Fruit fly (Drosophila melanogaster) whole organism, embryonic: ENCODE measurements around the gene CG43448.
A peak's percentile ranks its signal among the peaks of the same experiment; 100 is the strongest.

Experiments
- Antp ChIP-seq: fragments of 200-800 bp; sonication (Bioruptor generic); optimal IDR thresholded peaks from 3 replicates; lab custom pipeline; 2016; ENCODE audit warnings: missing biosample characterization, missing genetic modification characterization
- Asciz ChIP-seq: fragments of 200-800 bp; sonication (Bioruptor generic); optimal IDR thresholded peaks from 2 replicates; lab custom pipeline; 2017; ENCODE audit warnings: missing biosample characterization, mild to moderate bottlenecking, missing genetic modification characterization, missing genetic modification reagents
- Awh ChIP-seq: fragments of 200-800 bp; sonication (Bioruptor generic); IDR thresholded peaks from 2 replicates; pipeline ENCODE4, ENCODE4 v1.3.6; 2022; ENCODE audit warnings: missing biosample characterization, missing genetic modification characterization
- BEAF-32 ChIP-seq: fragments of 200-800 bp; sonication (Bioruptor generic); optimal IDR thresholded peaks from 3 replicates; lab custom pipeline; 2017; ENCODE audit warnings: missing biosample characterization, missing genetic modification characterization, mild to moderate bottlenecking, moderate library complexity, missing genetic modification reagents
- CG10209 ChIP-seq: fragments of 200-800 bp; sonication (Bioruptor generic); optimal IDR thresholded peaks from 3 replicates; lab custom pipeline; 2017; ENCODE audit warnings: missing biosample characterization, mild to moderate bottlenecking, missing genetic modification characterization, missing genetic modification reagents
- CG12236 ChIP-seq: fragments of 200-800 bp; sonication (Bioruptor generic); optimal IDR thresholded peaks from 2 replicates; lab custom pipeline; 2016; ENCODE audit warnings: missing biosample characterization, missing genetic modification characterization
- CG12744 ChIP-seq: fragments of 200-800 bp; sonication (Bioruptor generic); optimal IDR thresholded peaks from 2 replicates; lab custom pipeline; 2016; ENCODE audit warnings: missing biosample characterization, missing genetic modification characterization
- CG13624 ChIP-seq: fragments of 200-800 bp; sonication (Bioruptor generic); optimal IDR thresholded peaks from 2 replicates; lab custom pipeline; 2016; ENCODE audit warnings: missing biosample characterization, missing genetic modification characterization
- CG14014 ChIP-seq: fragments of 200-800 bp; sonication (Bioruptor generic); IDR thresholded peaks from 2 replicates; pipeline ENCODE4 v1.3.6; 2022; ENCODE audit warnings: missing biosample characterization, missing genetic modification characterization
- CG14667 ChIP-seq: fragments of 200-800 bp; sonication (Bioruptor generic); IDR thresholded peaks from 2 replicates; pipeline ENCODE4 v1.3.6; 2022; ENCODE audit warnings: missing biosample characterization, missing genetic modification characterization
- CG14860 ChIP-seq: fragments of 200-800 bp; sonication (Bioruptor generic); IDR thresholded peaks from 3 replicates; pipeline ENCODE4 v1.3.6; 2022; ENCODE audit warnings: missing biosample characterization, missing genetic modification characterization; ENCODE audit not compliant: partially characterized antibody
- CG18619 ChIP-seq: fragments of 200-800 bp; sonication (Bioruptor generic); optimal IDR thresholded peaks from 3 replicates; lab custom pipeline; 2017; ENCODE audit warnings: missing biosample characterization, mild to moderate bottlenecking, missing genetic modification characterization
- CG18764 ChIP-seq: fragments of 200-800 bp; sonication (Bioruptor generic); optimal IDR thresholded peaks from 3 replicates; lab custom pipeline; 2016; ENCODE audit warnings: missing biosample characterization, missing genetic modification characterization
- CG30431 ChIP-seq: fragments of 200-800 bp; sonication (Bioruptor generic); optimal IDR thresholded peaks from 2 replicates; lab custom pipeline; 2017; ENCODE audit warnings: missing biosample characterization, missing genetic modification characterization
- CG32532 ChIP-seq: fragments of 200-800 bp; sonication (Bioruptor generic); IDR thresholded peaks from 2 replicates; pipeline ENCODE4 v1.3.6; 2022; ENCODE audit warnings: missing biosample characterization, missing genetic modification characterization
- CG34376 ChIP-seq: fragments of 200-800 bp; sonication (Bioruptor generic); optimal IDR thresholded peaks from 2 replicates; lab custom pipeline; 2018; ENCODE audit warnings: missing biosample characterization, mild to moderate bottlenecking, missing genetic modification characterization
- CG4854 ChIP-seq: fragments of 200-800 bp; sonication (Bioruptor generic); optimal IDR thresholded peaks from 2 replicates; lab custom pipeline; 2016; ENCODE audit warnings: missing biosample characterization, missing genetic modification characterization, inconsistent platforms
- CG6654 ChIP-seq: fragments of 200-800 bp; sonication (Bioruptor generic); optimal IDR thresholded peaks from 2 replicates; lab custom pipeline; 2017; ENCODE audit warnings: missing biosample characterization, mild to moderate bottlenecking, missing genetic modification characterization
- CG7372 ChIP-seq: fragments of 200-800 bp; sonication (Bioruptor generic); IDR thresholded peaks from 2 replicates; pipeline ENCODE4 v1.3.6; 2022; ENCODE audit warnings: missing biosample characterization, missing genetic modification characterization
- CG9609 ChIP-seq: fragments of 200-800 bp; sonication (Bioruptor generic); optimal IDR thresholded peaks from 3 replicates; lab custom pipeline; 2016; ENCODE audit warnings: missing biosample characterization, missing genetic modification characterization
- CG9817 ChIP-seq: fragments of 200-800 bp; sonication (Bioruptor generic); optimal IDR thresholded peaks from 2 replicates; lab custom pipeline; 2018; ENCODE audit warnings: missing biosample characterization, mild to moderate bottlenecking, missing genetic modification characterization, moderate library complexity
- CrebB ChIP-seq: fragments of 200-800 bp; sonication (Bioruptor generic); optimal IDR thresholded peaks from 3 replicates; lab custom pipeline; 2018; ENCODE audit warnings: missing biosample characterization, mild to moderate bottlenecking, missing genetic modification characterization
- D19B ChIP-seq: fragments of 200-800 bp; sonication (Bioruptor generic); optimal IDR thresholded peaks from 2 replicates; lab custom pipeline; 2017; ENCODE audit warnings: missing biosample characterization, mild to moderate bottlenecking, missing genetic modification characterization
- Deaf1 ChIP-seq: fragments of 200-800 bp; optimal IDR thresholded peaks from 3 replicates; lab custom pipeline; 2019; ENCODE audit warnings: missing biosample characterization, mild to moderate bottlenecking, missing genetic modification characterization, moderate library complexity
- Dp ChIP-seq: fragments of 200-800 bp; sonication (Bioruptor generic); optimal IDR thresholded peaks from 2 replicates; lab custom pipeline; 2018; ENCODE audit warnings: missing biosample characterization, mild to moderate bottlenecking, missing genetic modification characterization, moderate library complexity
- Ets97D ChIP-seq: fragments of 200-800 bp; sonication (Bioruptor generic); optimal IDR thresholded peaks from 3 replicates; lab custom pipeline; 2016; ENCODE audit warnings: missing biosample characterization, missing genetic modification characterization
- Lpt ChIP-seq: fragments of >200 bp; optimal IDR thresholded peaks from 2 replicates; lab custom pipeline; 2018; ENCODE audit warnings: missing biosample characterization, missing genetic modification characterization
- Max ChIP-seq: fragments of 200-800 bp; sonication (Bioruptor generic); optimal IDR thresholded peaks from 2 replicates; lab custom pipeline; 2016; ENCODE audit warnings: missing biosample characterization, mild to moderate bottlenecking, missing genetic modification characterization
- Med ChIP-seq: fragments of 200-800 bp; sonication (Bioruptor generic); peaks from one replicate; lab custom pipeline; 2016; ENCODE audit warnings: missing biosample characterization, missing genetic modification characterization, mild to moderate bottlenecking, inconsistent platforms, moderate library complexity
- NFAT ChIP-seq: fragments of 200-800 bp; sonication (Bioruptor generic); IDR thresholded peaks from 2 replicates; pipeline ENCODE4 v1.3.6; 2022; ENCODE audit warnings: missing biosample characterization, missing genetic modification characterization
- Pdp1 ChIP-seq, 2 experiments: fragments of 200-800 bp; sonication (Bioruptor generic); optimal IDR thresholded peaks; 3 replicates each; lab custom pipeline; 2016; ENCODE audit warnings: missing biosample characterization in 2 of 2, missing genetic modification characterization in 2 of 2, mild to moderate bottlenecking in 1 of 2, moderate library complexity in 1 of 2
- Side ChIP-seq: fragments of 200-800 bp; sonication (Bioruptor generic); optimal IDR thresholded peaks from 2 replicates; lab custom pipeline; 2016; ENCODE audit warnings: missing biosample characterization, missing genetic modification characterization
- Vsx1 ChIP-seq: fragments of 200-800 bp; sonication (Bioruptor generic); optimal IDR thresholded peaks from 2 replicates; lab custom pipeline; 2017; ENCODE audit warnings: missing biosample characterization, mild to moderate bottlenecking, missing genetic modification characterization, missing genetic modification reagents
- ab ChIP-seq: fragments of 200-800 bp; sonication (Bioruptor generic); optimal IDR thresholded peaks from 2 replicates; lab custom pipeline; 2016; ENCODE audit warnings: missing biosample characterization, missing genetic modification characterization
- crc ChIP-seq: fragments of 200-800 bp; sonication (Bioruptor generic); optimal IDR thresholded peaks from 2 replicates; lab custom pipeline; 2016; ENCODE audit warnings: missing biosample characterization, missing genetic modification characterization
- danr ChIP-seq: fragments of 200-800 bp; sonication (Bioruptor generic); IDR thresholded peaks from 2 replicates; pipeline ENCODE4 v1.3.6; 2022; ENCODE audit warnings: missing biosample characterization, missing genetic modification characterization
- disco-r ChIP-seq: fragments of 200-800 bp; sonication (Bioruptor generic); optimal IDR thresholded peaks from 2 replicates; lab custom pipeline; 2016; ENCODE audit warnings: missing biosample characterization, missing genetic modification characterization
- dpn ChIP-seq, 2 experiments: fragments of 200-800 bp; sonication (Bioruptor generic); optimal IDR thresholded peaks; 3 replicates each; lab custom pipeline; 2016; ENCODE audit warnings: missing biosample characterization in 2 of 2, missing genetic modification characterization in 2 of 2
- ewg ChIP-seq: fragments of 200-800 bp; sonication (Bioruptor generic); optimal IDR thresholded peaks from 3 replicates; lab custom pipeline; 2017; ENCODE audit warnings: mild to moderate bottlenecking, missing biosample characterization, missing genetic modification reagents, missing genetic modification characterization
- hth ChIP-seq: fragments of >200 bp; optimal IDR thresholded peaks from 2 replicates; lab custom pipeline; 2017; ENCODE audit warnings: inconsistent platforms
- kah ChIP-seq: fragments of 200-800 bp; sonication (Bioruptor generic); optimal IDR thresholded peaks from 2 replicates; lab custom pipeline; 2018; ENCODE audit warnings: missing biosample characterization, mild to moderate bottlenecking, missing genetic modification characterization
- luna ChIP-seq: fragments of 200-800 bp; sonication (Bioruptor generic); optimal IDR thresholded peaks from 2 replicates; lab custom pipeline; 2016; ENCODE audit warnings: missing biosample characterization, missing genetic modification characterization
- mam ChIP-seq: fragments of 200-800 bp; sonication (Bioruptor generic); optimal IDR thresholded peaks from 3 replicates; lab custom pipeline; 2016; ENCODE audit warnings: missing biosample characterization, missing genetic modification characterization
- mld ChIP-seq: fragments of 200-800 bp; sonication (Bioruptor generic); IDR thresholded peaks from 3 replicates; pipeline ENCODE4 v1.3.6; 2022; ENCODE audit warnings: missing biosample characterization, missing genetic modification characterization; ENCODE audit not compliant: partially characterized antibody
- rib ChIP-seq: fragments of 200-800 bp; sonication (Bioruptor generic); IDR thresholded peaks from 2 replicates; pipeline ENCODE4 v1.3.6; 2022; ENCODE audit warnings: missing biosample characterization, missing genetic modification characterization
- slbo ChIP-seq: fragments of 200-800 bp; sonication (Bioruptor generic); IDR thresholded peaks from 2 replicates; pipeline ENCODE4 v1.3.6; 2022; ENCODE audit warnings: missing biosample characterization, missing genetic modification characterization
- tna ChIP-seq: fragments of 200-800 bp; sonication (Bioruptor generic); IDR thresholded peaks from 2 replicates; pipeline ENCODE4 v1.3.6; 2022; ENCODE audit warnings: missing biosample characterization, missing genetic modification characterization; ENCODE audit not compliant: partially characterized antibody
- tx ChIP-seq: fragments of 200-800 bp; sonication (Bioruptor generic); optimal IDR thresholded peaks from 2 replicates; lab custom pipeline; 2016; ENCODE audit warnings: missing biosample characterization, missing genetic modification characterization
- unc-4 ChIP-seq: fragments of 200-800 bp; sonication (Bioruptor generic); IDR thresholded peaks from 2 replicates; pipeline ENCODE4 v1.3.6; 2022; ENCODE audit warnings: missing biosample characterization, missing genetic modification characterization; ENCODE audit not compliant: partially characterized antibody
- vfl ChIP-seq: fragments of 200-800 bp; sonication (Bioruptor generic); optimal IDR thresholded peaks from 2 replicates; lab custom pipeline; 2016; ENCODE audit warnings: missing biosample characterization, missing genetic modification characterization
- zen2 ChIP-seq: fragments of 200-800 bp; sonication (Bioruptor generic); IDR thresholded peaks from 3 replicates; pipeline ENCODE4 v1.3.6; 2022; ENCODE audit warnings: missing biosample characterization, missing genetic modification characterization; ENCODE audit not compliant: partially characterized antibody
- zfh2 ChIP-seq: fragments of 200-800 bp; sonication (Bioruptor generic); optimal IDR thresholded peaks from 2 replicates; lab custom pipeline; 2016; ENCODE audit warnings: missing biosample characterization, missing genetic modification characterization

Gene CG43448

dm6 chr3R:30198793-30199192 lies 38.7 kb downstream of the CG43448 start (continued):
- TF ChIP-seq Antp (GFP tag; lab: Kevin White, UChicago): no peak
- TF ChIP-seq tna (GFP tag; lab: Robert Waterston, UW): no peak
- TF ChIP-seq CG4854: no peak
- TF ChIP-seq Deaf1 (tag; lab: Kevin White, UChicago): no peak
- peak; percentile 27 for TF ChIP-seq Vsx1 (GFP tag; lab: Kevin White, UChicago)
- no peak for TF ChIP-seq dpn (GFP tag; optimal IDR thresholded peaks at IDR 0.05; lab: Kevin White, UChicago)
- no peak for TF ChIP-seq Max (GFP tag; lab: Kevin White, UChicago)
- TF ChIP-seq Awh (GFP tag; lab: Robert Waterston, UW): no peak
- no peak for TF ChIP-seq CG9609 (GFP tag; lab: Kevin White, UChicago)
- TF ChIP-seq vfl: no peak
- TF ChIP-seq CG30431: no peak
- no peak for TF ChIP-seq crc (GFP tag; lab: Kevin White, UChicago)
- no peak for TF ChIP-seq ab
- peak; percentile 47 for TF ChIP-seq CG18619 (GFP tag; lab: Kevin White, UChicago)
- TF ChIP-seq ewg (GFP tag; lab: Kevin White, UChicago): no peak
- no peak for TF ChIP-seq Lpt
- no peak for TF ChIP-seq CG14667 (GFP tag; lab: Robert Waterston, UW)
- TF ChIP-seq CG18764 (GFP tag; lab: Kevin White, UChicago): no peak
- TF ChIP-seq unc-4 (GFP tag; lab: Robert Waterston, UW): no peak
- no peak for TF ChIP-seq Side (GFP tag; lab: Kevin White, UChicago)
- TF ChIP-seq danr (GFP tag; lab: Robert Waterston, UW): no peak
- no peak for TF ChIP-seq CG9817
- no peak for TF ChIP-seq BEAF-32 (GFP tag; lab: Kevin White, UChicago)
- TF ChIP-seq CG12744: no peak
- peak; percentile 23 for TF ChIP-seq CG10209 (GFP tag; lab: Kevin White, UChicago)
- TF ChIP-seq slbo (GFP tag; lab: Robert Waterston, UW): 0 out of 2 replicates have a peak, but pooled peaks have one; percentile 19
- TF ChIP-seq CG14014 (GFP tag; lab: Robert Waterston, UW): peak; percentile 33; the same call in 1 of the 2 replicates
- TF ChIP-seq CG34376 (GFP tag; lab: Kevin White, UChicago): no peak
- no peak for TF ChIP-seq zen2 (GFP tag; lab: Robert Waterston, UW)
- TF ChIP-seq Med: peak; percentile 89
- TF ChIP-seq CG14860 (GFP tag; lab: Robert Waterston, UW): no peak
- no peak for TF ChIP-seq CG12236 (GFP tag; lab: Kevin White, UChicago)
- TF ChIP-seq D19B: no peak
- no peak for TF ChIP-seq tx (GFP tag; lab: Kevin White, UChicago)
- TF ChIP-seq mld: no peak
- TF ChIP-seq CG32532 (GFP tag; lab: Robert Waterston, UW): no peak
- no peak for TF ChIP-seq Ets97D (GFP tag; lab: Kevin White, UChicago)
- peak; percentile 36; the same call in 1 of the 2 replicates for TF ChIP-seq rib
- no peak for TF ChIP-seq CG7372
- TF ChIP-seq CG6654: no peak
- no peak for TF ChIP-seq mam (GFP tag; lab: Kevin White, UChicago)
- TF ChIP-seq CG13624 (GFP tag; lab: Kevin White, UChicago): no peak
- TF ChIP-seq kah (GFP tag; lab: Kevin White, UChicago): no peak
- TF ChIP-seq luna (GFP tag; lab: Kevin White, UChicago): no peak
- no peak for TF ChIP-seq Pdp1 (GFP tag; optimal IDR thresholded peaks at IDR 0.05; lab: Kevin White, UChicago)
- TF ChIP-seq CrebB (tag; lab: Kevin White, UChicago): peak; percentile 33
- no peak for TF ChIP-seq hth (lab: Kevin White, UChicago)
- TF ChIP-seq NFAT (GFP tag; lab: Robert Waterston, UW): no peak
- TF ChIP-seq Dp: no peak
- TF ChIP-seq Asciz (GFP tag; lab: Kevin White, UChicago): peak; percentile 18
- TF ChIP-seq disco-r (GFP tag; lab: Kevin White, UChicago): no peak
- no peak for TF ChIP-seq zfh2 (GFP tag; lab: Kevin White, UChicago)
